Fruit fly (Drosophila melanogaster) whole organism: Measurements from ENCODE around the gene vnd.
A peak's percentile ranks its signal among the peaks of the same experiment; 100 is the strongest.
"Not testable (repeated sequence)": the region's sequence is repeated elsewhere in the genome, so short reads cannot be mapped to it uniquely, and the experiment has no call there.

Experiments
- CG8478 ChIP-seq: fragments of >200 bp; optimal IDR thresholded peaks from 2 replicates; lab custom pipeline; 2018; ENCODE audit warnings: inconsistent platforms
- Dll ChIP-seq: fragments of >200 bp; optimal IDR thresholded peaks from 2 replicates; lab custom pipeline; 2017
- EcR ChIP-seq, 2 experiments: fragments of >200 bp; optimal IDR thresholded peaks; 2 replicates each; lab custom pipeline; 2017; ENCODE audit warnings: missing biosample characterization in 2 of 2, missing genetic modification characterization in 2 of 2, missing genetic modification reagents in 2 of 2
- pan ChIP-seq: fragments of >200 bp; optimal IDR thresholded peaks from 2 replicates; lab custom pipeline; 2017
- psq ChIP-seq: fragments of >200 bp; optimal IDR thresholded peaks from 2 replicates; lab custom pipeline; 2017
- usp ChIP-seq: fragments of >200 bp; optimal IDR thresholded peaks from 2 replicates; lab custom pipeline; 2017; ENCODE audit warnings: missing biosample characterization, missing genetic modification characterization, mixed read lengths

The vnd gene

DNA sequence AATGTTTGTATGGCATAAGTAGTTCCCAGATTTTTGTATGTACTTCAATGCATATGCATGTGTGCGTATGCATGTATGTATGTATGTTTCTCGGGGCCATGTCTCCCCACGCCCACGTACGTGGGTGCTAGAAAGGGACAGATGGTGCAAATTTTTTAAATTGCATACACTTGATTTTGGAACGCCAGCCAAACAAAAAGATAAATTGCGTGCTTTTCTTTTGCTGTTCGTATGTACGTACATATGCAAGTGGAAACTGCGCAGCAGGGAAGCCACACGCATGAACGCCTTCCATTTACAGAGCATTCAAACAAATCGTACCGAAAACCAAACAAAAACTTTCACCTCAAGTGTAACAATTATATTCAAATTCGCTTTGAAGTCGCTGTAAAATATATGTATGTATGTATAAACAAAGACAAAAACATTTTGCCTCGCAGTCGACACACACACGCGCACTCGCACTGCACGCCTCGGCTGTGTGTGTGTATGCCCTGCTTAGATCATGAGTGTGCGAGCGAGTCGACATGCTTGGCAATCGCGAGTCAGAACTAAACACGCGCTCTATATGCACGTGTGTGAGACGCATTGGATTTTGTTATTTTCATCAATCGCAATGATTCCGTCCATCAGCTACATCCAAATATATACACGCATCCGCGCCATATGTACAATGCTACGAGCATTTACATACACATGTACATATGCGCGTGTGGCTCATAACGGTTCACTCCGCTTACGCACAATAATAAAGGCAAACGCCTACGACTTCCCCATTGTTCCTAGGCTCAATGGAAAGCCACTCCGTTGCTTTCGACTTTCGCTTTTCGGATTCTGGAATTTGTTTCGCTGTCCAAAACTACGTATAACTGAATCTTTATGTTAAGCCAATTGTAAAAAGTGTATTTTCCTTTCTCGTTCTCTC lies 54.9 kb downstream of the vnd start:
- no peak for TF ChIP-seq Dll (lab: Kevin White, UChicago)
- peak; percentile 29 for TF ChIP-seq CG8478 (lab: Kevin White, UChicago)
- TF ChIP-seq EcR (GFP tag; optimal IDR thresholded peaks at IDR 0.05; lab: Kevin White, UChicago): no peak

DNA sequence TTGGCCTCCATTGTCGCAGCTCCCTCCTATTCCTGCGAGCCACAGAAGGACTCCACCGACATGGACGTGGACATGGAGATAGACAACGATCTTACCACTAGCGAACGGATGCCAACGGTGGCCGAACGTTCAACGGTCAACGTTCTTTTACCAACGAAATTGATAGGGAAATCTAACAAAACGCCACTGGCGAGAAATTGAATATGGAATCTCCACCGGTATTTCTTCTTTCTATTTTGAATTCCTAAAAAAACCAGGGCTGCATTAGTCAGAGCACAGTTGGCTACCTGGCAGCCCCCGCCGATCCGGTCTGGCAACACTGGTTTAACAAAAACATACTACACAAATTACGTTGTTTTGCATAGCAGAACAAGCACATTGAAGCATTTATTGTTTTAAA lies 62.5 kb downstream of the vnd start, which contains the start of gene CG13367:
Gene CG13367, plus strand, starts transcription at position 301 of the 400 bp plus-strand sequence.
- not testable (repeated sequence) for TF ChIP-seq EcR (GFP tag; optimal IDR thresholded peaks at IDR 0.05; lab: Kevin White, UChicago); Dll (lab: Kevin White, UChicago); psq (lab: Kevin White, UChicago)

DNA sequence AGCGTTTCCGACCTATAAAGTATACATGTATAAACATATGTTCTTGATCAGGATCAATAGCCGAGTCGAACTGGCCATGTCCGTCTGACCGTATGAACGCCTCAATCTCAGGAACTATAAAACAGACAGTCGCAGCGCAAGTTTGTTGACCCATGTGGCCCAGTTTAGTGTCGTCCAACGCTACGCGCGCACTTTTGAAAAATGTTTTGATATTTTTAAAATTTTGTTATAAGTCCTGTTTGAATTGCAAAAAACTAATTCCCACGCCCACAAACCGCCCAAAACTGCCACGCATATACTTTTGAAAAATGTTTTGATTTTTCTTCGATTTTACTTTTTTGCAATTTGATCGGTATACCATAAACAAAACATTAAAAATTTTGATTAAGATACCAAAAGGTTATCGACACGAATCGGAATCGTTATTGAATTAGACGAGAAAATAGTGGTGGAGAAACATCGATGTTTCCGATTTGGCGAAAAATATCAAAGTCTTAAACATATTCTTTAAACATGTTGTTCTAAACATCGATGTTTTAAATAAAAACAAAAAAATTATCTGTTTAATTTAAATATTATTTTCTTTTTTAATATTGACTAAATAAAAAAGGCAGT lies 64.6 kb downstream of the vnd start:
- TF ChIP-seq EcR (GFP tag; optimal IDR thresholded peaks at IDR 0.05; lab: Kevin White, UChicago) (no peak), pan (lab: Kevin White, UChicago) (no peak)

DNA sequence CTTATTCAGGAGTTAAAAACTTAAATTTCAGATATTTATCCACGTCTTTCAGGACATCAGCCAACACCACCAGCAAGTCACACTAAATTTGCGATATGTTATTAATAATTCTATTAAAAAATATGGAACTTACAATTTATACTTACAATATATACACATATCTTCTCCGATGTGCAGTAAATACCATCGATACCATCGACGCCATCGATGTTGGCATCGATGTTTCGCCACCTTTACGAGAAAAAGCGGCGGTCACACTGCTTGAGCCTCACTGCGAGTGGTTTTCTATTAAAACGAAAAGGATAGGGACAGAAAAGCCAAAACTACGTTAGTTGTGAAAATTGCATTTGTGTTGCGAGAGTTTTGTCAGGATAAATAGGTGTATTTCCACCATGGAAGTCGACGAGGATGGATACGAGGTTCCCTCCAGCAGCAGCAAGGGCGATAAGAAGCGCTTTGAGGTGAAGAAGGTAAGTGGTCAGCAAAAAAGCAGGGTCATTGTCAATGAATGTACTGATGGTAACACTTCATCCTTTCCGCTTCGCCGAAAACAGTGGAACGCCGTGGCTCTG lies 65.2 kb downstream of the vnd start, which contains the start of gene Roc1a:
Gene Roc1a, plus strand, starts transcription at position 249 of the 572 bp plus-strand sequence.
- TF ChIP-seq Dll (lab: Kevin White, UChicago) (no peak), pan (lab: Kevin White, UChicago) (no peak), psq (lab: Kevin White, UChicago) (no peak), usp (GFP tag; lab: Kevin White, UChicago) (no peak), CG8478 (lab: Kevin White, UChicago) (no peak), EcR (GFP tag; optimal IDR thresholded peaks at IDR 0.05; lab: Kevin White, UChicago) (no peak)
